Worm (Caenorhabditis elegans) whole organism, young adult: ENCODE data around the gene B0462.4.

Experiments used
- B0261.1 ChIP-seq: sonication (generic microtip); optimal IDR thresholded peaks from 2 replicates; lab custom pipeline; 2016; ENCODE audit warnings: mild to moderate bottlenecking, missing genetic modification characterization, moderate library complexity, missing compliant biosample characterization
- C06A6.2 ChIP-seq: fragments of 200-800 bp; sonication (Bioruptor generic); conservative IDR thresholded peaks from 2 replicates; pipeline ENCODE4 v1.3.6; 2022; ENCODE audit warnings: missing genetic modification characterization, missing compliant biosample characterization
- D2030.7 ChIP-seq: fragments of 200-800 bp; sonication (Bioruptor generic); IDR thresholded peaks from 2 replicates; pipeline ENCODE4 v1.3.6; 2022; ENCODE audit warnings: missing genetic modification reagents, missing genetic modification characterization, missing compliant biosample characterization
- F10E7.11 ChIP-seq: sonication (generic microtip); optimal IDR thresholded peaks from 2 replicates; lab custom pipeline; 2017; ENCODE audit warnings: mild to moderate bottlenecking, missing genetic modification characterization, moderate library complexity, missing compliant biosample characterization
- F22D6.2 ChIP-seq: sonication (generic microtip); optimal IDR thresholded peaks from 2 replicates; lab custom pipeline; 2016; ENCODE audit warnings: mild to moderate bottlenecking, missing genetic modification characterization, missing compliant biosample characterization
- F37B4.10 ChIP-seq: fragments of 200-800 bp; sonication (Bioruptor generic); IDR thresholded peaks from 2 replicates; pipeline ENCODE4 v1.3.6; 2022; ENCODE audit warnings: missing genetic modification characterization, missing compliant biosample characterization
- K12H6.12 ChIP-seq: fragments of 200-800 bp; sonication (Bioruptor generic); optimal IDR thresholded peaks from 2 replicates; lab custom pipeline; 2018; ENCODE audit warnings: mild to moderate bottlenecking, missing genetic modification characterization, missing compliant biosample characterization
- T07F8.4 ChIP-seq: sonication (generic microtip); optimal IDR thresholded peaks from 2 replicates; lab custom pipeline; 2016; ENCODE audit warnings: mild to moderate bottlenecking, missing genetic modification characterization, moderate library complexity, missing compliant biosample characterization
- Y53G8AR.9 ChIP-seq: fragments of 200-800 bp; sonication (Bioruptor generic); conservative IDR thresholded peaks from 2 replicates; pipeline ENCODE4 v1.3.6; 2022; ENCODE audit warnings: missing genetic modification reagents, missing genetic modification characterization, missing compliant biosample characterization
- Y79H2A.3 ChIP-seq: fragments of 200-800 bp; sonication (Bioruptor generic); conservative IDR thresholded peaks from 2 replicates; pipeline ENCODE4 v1.3.6; 2022; ENCODE audit warnings: missing genetic modification reagents, missing genetic modification characterization, missing compliant biosample characterization
- ZK185.1 ChIP-seq: sonication (generic microtip); optimal IDR thresholded peaks from 2 replicates; lab custom pipeline; 2016; ENCODE audit warnings: mild to moderate bottlenecking, missing genetic modification characterization, missing compliant biosample characterization; ENCODE audit not compliant: poor library complexity, severe bottlenecking
- akir-1 ChIP-seq: fragments of 200-800 bp; sonication (Bioruptor generic); optimal IDR thresholded peaks from 2 replicates; lab custom pipeline; 2018; ENCODE audit warnings: mild to moderate bottlenecking, missing genetic modification characterization, moderate library complexity, missing compliant biosample characterization
- atf-7 ChIP-seq: sonication (generic microtip); optimal IDR thresholded peaks from 2 replicates; lab custom pipeline; 2017; ENCODE audit warnings: mild to moderate bottlenecking, missing genetic modification characterization, missing compliant biosample characterization
- bed-1 ChIP-seq: fragments of 200-800 bp; sonication (Bioruptor generic); IDR thresholded peaks from 2 replicates; pipeline ENCODE4 v1.3.6; 2022; ENCODE audit warnings: missing genetic modification reagents, missing genetic modification characterization, missing compliant biosample characterization
- ceh-91 ChIP-seq: fragments of 200-800 bp; sonication (Bioruptor generic); IDR thresholded peaks from 2 replicates; pipeline ENCODE4 v1.3.6; 2022; ENCODE audit warnings: missing genetic modification reagents, missing genetic modification characterization, missing compliant biosample characterization
- dpff-1 ChIP-seq: sonication (generic microtip); optimal IDR thresholded peaks from 2 replicates; lab custom pipeline; 2017; ENCODE audit warnings: mild to moderate bottlenecking, missing genetic modification characterization, missing compliant biosample characterization
- egl-18 ChIP-seq: fragments of 200-800 bp; sonication (Bioruptor generic); IDR thresholded peaks from 2 replicates; pipeline ENCODE4 v1.3.6; 2022; ENCODE audit warnings: missing genetic modification reagents, missing genetic modification characterization, missing compliant biosample characterization
- egl-44 ChIP-seq: fragments of 200-800 bp; sonication (Bioruptor generic); IDR thresholded peaks from 2 replicates; pipeline ENCODE4 v1.3.6; 2022; ENCODE audit warnings: missing genetic modification reagents, missing genetic modification characterization, missing compliant biosample characterization
- egrh-3 ChIP-seq: fragments of 200-800 bp; sonication (Bioruptor generic); IDR thresholded peaks from 2 replicates; pipeline ENCODE4 v1.3.6; 2022; ENCODE audit warnings: missing genetic modification reagents, missing genetic modification characterization, missing compliant biosample characterization
- him-1 ChIP-seq: sonication (generic microtip); optimal IDR thresholded peaks from 2 replicates; lab custom pipeline; 2016; ENCODE audit warnings: missing genotype, missing genetic modification reagents, missing genetic modification characterization, missing compliant biosample characterization
- let-526 ChIP-seq: fragments of 200-800 bp; sonication (Bioruptor generic); IDR thresholded peaks from 2 replicates; pipeline ENCODE4 v1.3.6; 2022; ENCODE audit warnings: missing genetic modification reagents, missing genetic modification characterization, missing compliant biosample characterization
- let-607 ChIP-seq, 2 experiments: fragments of 200-800 bp in 1 of 2; sonication (Bioruptor generic) in 1 of 2; sonication (generic microtip) in 1 of 2; optimal IDR thresholded peaks; 2 replicates each; lab custom pipeline; 2016 to 2018; ENCODE audit warnings: mild to moderate bottlenecking in 2 of 2, missing compliant biosample characterization in 2 of 2, missing genetic modification characterization in 2 of 2, moderate library complexity in 2 of 2, missing genotype in 1 of 2
- lin-26 ChIP-seq: fragments of 200-800 bp; sonication (Bioruptor generic); IDR thresholded peaks from 2 replicates; pipeline ENCODE4 v1.3.6; 2022; ENCODE audit warnings: missing genetic modification reagents, missing genetic modification characterization, missing compliant biosample characterization
- madf-10 ChIP-seq: sonication (generic microtip); optimal IDR thresholded peaks from 2 replicates; lab custom pipeline; 2016; ENCODE audit warnings: mild to moderate bottlenecking, missing genetic modification characterization, missing compliant biosample characterization
- madf-3 ChIP-seq: fragments of 200-800 bp; sonication (Bioruptor generic); IDR thresholded peaks from 2 replicates; pipeline ENCODE4 v1.3.6; 2022; ENCODE audit warnings: missing genetic modification reagents, missing genetic modification characterization, missing compliant biosample characterization
- mcd-1 ChIP-seq: fragments of 200-800 bp; sonication (Bioruptor generic); IDR thresholded peaks from 2 replicates; pipeline ENCODE4 v1.3.6; 2022; ENCODE audit warnings: missing genetic modification reagents, missing genetic modification characterization, missing compliant biosample characterization
- mel-28 ChIP-seq: sonication (generic microtip); optimal IDR thresholded peaks from 2 replicates; lab custom pipeline; 2016; ENCODE audit warnings: borderline replicate concordance, mild to moderate bottlenecking, missing genetic modification characterization, missing compliant biosample characterization
- nfya-1 ChIP-seq: sonication (generic microtip); optimal IDR thresholded peaks from 2 replicates; lab custom pipeline; 2017; ENCODE audit warnings: antibody characterized with exemption, missing compliant biosample characterization, missing genetic modification characterization, borderline replicate concordance; ENCODE audit not compliant: insufficient read depth
- nfyb-1 ChIP-seq: fragments of 200-800 bp; sonication (Bioruptor generic); IDR thresholded peaks from 2 replicates; pipeline ENCODE4 v1.3.6; 2022; ENCODE audit warnings: missing genetic modification reagents, missing genetic modification characterization, missing compliant biosample characterization
- nhr-179 ChIP-seq: sonication (generic microtip); optimal IDR thresholded peaks from 2 replicates; lab custom pipeline; 2016; ENCODE audit warnings: mild to moderate bottlenecking, missing genetic modification characterization, missing compliant biosample characterization
- nhr-80 ChIP-seq: sonication (generic microtip); optimal IDR thresholded peaks from 2 replicates; lab custom pipeline; 2016; ENCODE audit warnings: missing genetic modification characterization, missing compliant biosample characterization
- rpc-1 ChIP-seq, 2 experiments: fragments of 150-350 bp in 1 of 2; sonication (generic microtip) in 1 of 2; optimal IDR thresholded peaks; 2 replicates each; lab custom pipeline; 2014 to 2018; ENCODE audit warnings: missing biosample characterization in 1 of 2, missing genetic modification characterization in 1 of 2, missing genetic modification reagents in 1 of 2, missing genotype in 1 of 2
- snpc-4 ChIP-seq, 5 experiments: fragments of 150-350 bp in 1 of 5; sonication (generic microtip) in 4 of 5; optimal IDR thresholded peaks; 2 replicates each; lab custom pipeline; 2014 to 2018; ENCODE audit warnings: missing genetic modification characterization in 5 of 5, missing biosample characterization in 3 of 5, antibody characterized with exemption in 2 of 5, mild to moderate bottlenecking in 2 of 5, missing compliant biosample characterization in 2 of 5, missing genotype in 2 of 5, moderate library complexity in 2 of 5, missing genetic modification reagents in 1 of 5
- somi-1 ChIP-seq: fragments of 200-800 bp; sonication (Bioruptor generic); optimal IDR thresholded peaks from 2 replicates; lab custom pipeline; 2018; ENCODE audit warnings: mild to moderate bottlenecking, missing genetic modification characterization, missing compliant biosample characterization
- sptf-2 ChIP-seq: fragments of 200-800 bp; sonication (Bioruptor generic); optimal IDR thresholded peaks from 2 replicates; lab custom pipeline; 2018; ENCODE audit warnings: mild to moderate bottlenecking, missing genetic modification characterization, missing compliant biosample characterization
- tbp1 ChIP-seq: fragments of 200-800 bp; sonication (Bioruptor generic); optimal IDR thresholded peaks from 2 replicates; lab custom pipeline; 2018; ENCODE audit warnings: mild to moderate bottlenecking, missing genetic modification characterization, missing compliant biosample characterization
- tlf-1 ChIP-seq: fragments of 200-800 bp; sonication (Bioruptor generic); optimal IDR thresholded peaks from 2 replicates; lab custom pipeline; 2018; ENCODE audit warnings: mild to moderate bottlenecking, missing genetic modification characterization, missing compliant biosample characterization
- unc-62 ChIP-seq: fragments of 150-350 bp; optimal IDR thresholded peaks from 2 replicates; lab custom pipeline; 2014; ENCODE audit warnings: missing biosample characterization, missing genetic modification reagents, missing genetic modification characterization
- ztf-18 ChIP-seq: sonication (generic microtip); optimal IDR thresholded peaks from 2 replicates; lab custom pipeline; 2016; ENCODE audit warnings: missing genotype, mild to moderate bottlenecking, missing genetic modification characterization, missing compliant biosample characterization
- ztf-22 ChIP-seq: fragments of 200-800 bp; sonication (Bioruptor generic); optimal IDR thresholded peaks from 2 replicates; lab custom pipeline; 2018; ENCODE audit warnings: mild to moderate bottlenecking, missing genetic modification characterization, moderate library complexity, missing compliant biosample characterization
- ztf-26 ChIP-seq: sonication (generic microtip); optimal IDR thresholded peaks from 2 replicates; lab custom pipeline; 2017; ENCODE audit warnings: missing genetic modification characterization, missing compliant biosample characterization
- ztf-3 ChIP-seq: fragments of 200-800 bp; sonication (Bioruptor generic); optimal IDR thresholded peaks from 2 replicates; lab custom pipeline; 2018; ENCODE audit warnings: mild to moderate bottlenecking, missing genetic modification characterization, missing compliant biosample characterization

B0462.4 gene

DNA sequence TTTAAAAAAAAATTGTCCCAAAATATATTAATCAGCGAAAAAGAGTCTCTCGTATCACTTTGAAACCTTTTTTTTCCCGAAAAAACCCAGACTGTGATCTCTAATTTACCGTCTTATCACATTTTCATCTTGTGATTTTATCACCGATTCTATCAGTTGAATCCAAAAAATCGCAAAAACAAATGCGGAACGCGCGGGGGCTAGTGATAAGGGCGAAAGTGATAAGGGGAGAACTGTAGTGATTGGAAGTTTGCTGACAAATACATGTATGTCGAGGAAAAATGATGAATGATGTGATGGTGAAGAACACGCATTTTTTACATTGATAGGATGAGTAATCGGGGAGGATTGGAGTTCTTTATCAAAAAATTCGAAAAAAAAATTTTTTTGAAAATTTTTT, 15.1 kb upstream of the B0462.4 start (continued):
- TF ChIP-seq ztf-26 (tag; lab: Kevin White, UChicago) (peak; percentile 79), nfya-1 (tag; lab: Kevin White, UChicago) (no peak), C06A6.2 (GFP tag; lab: Robert Waterston, UW) (0 out of 2 replicates have a peak, but pooled peaks have one; percentile 27), atf-7 (tag; lab: Kevin White, UChicago) (peak; percentile 94), madf-10 (tag; lab: Kevin White, UChicago) (peak; percentile 40), F22D6.2 (peak; percentile 73), let-607 (tag; optimal IDR thresholded peaks at IDR 0.05; lab: Kevin White, UChicago) (peak; percentile 22 to 76), ZK185.1 (tag; lab: Kevin White, UChicago) (no peak), unc-62 (GFP tag; lab: Kevin White, UChicago) (peak; percentile 25), snpc-4 (GFP tag; optimal IDR thresholded peaks at IDR 0.05; lab: Kevin White, UChicago) (no peak), snpc-4 (tag; optimal IDR thresholded peaks at IDR 0.05; lab: Kevin White, UChicago) (peak in 2 of 4 experiments; percentile 5 to 76), mel-28 (tag; lab: Kevin White, UChicago) (no peak), egl-44 (GFP tag; lab: Robert Waterston, UW) (peak; percentile 83; the same call in 1 of the 2 replicates), F10E7.11 (tag; lab: Kevin White, UChicago) (no peak), somi-1 (GFP tag; lab: Kevin White, UChicago) (peak; percentile 24), Y53G8AR.9 (GFP tag; lab: Robert Waterston, UW) (0 out of 2 replicates have a peak, but pooled peaks have one; percentile 30), mcd-1 (peak; percentile 53), D2030.7 (GFP tag; lab: Robert Waterston, UW) (no peak), nhr-80 (peak; percentile 99), nfyb-1 (GFP tag; lab: Robert Waterston, UW) (0 out of 2 replicates have a peak, but pooled peaks have one; percentile 57), tlf-1 (GFP tag; lab: Kevin White, UChicago) (peak; percentile 72), ztf-3 (GFP tag; lab: Kevin White, UChicago) (no peak), let-526 (0 out of 2 replicates have a peak, but pooled peaks have one; percentile 13)

DNA sequence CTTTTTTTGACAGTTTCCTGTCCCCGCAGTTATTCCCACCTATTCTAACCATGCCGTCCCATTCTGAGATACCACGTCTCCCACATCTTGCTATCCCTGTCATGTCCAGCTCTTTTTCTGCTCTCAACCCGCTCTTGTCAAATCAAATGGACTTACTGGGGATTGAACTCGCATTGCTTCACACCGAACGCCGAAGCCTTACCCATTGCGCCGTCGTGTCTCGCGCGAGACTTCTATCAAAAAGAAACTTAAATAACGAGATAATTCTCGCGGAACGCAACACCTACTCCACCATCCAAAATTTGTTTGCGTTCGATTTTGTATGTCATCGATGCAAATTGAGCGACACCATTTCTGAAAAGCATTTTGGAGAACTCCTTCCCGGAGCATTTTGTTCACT, 13.2 kb upstream of the B0462.4 start:
- TF ChIP-seq madf-3 = 0 out of 2 replicates have a peak, but pooled peaks have one; percentile 43
- TF ChIP-seq nhr-80 = no peak
- peak; percentile 18 for TF ChIP-seq ztf-18 (tag; lab: Kevin White, UChicago)
- 0 out of 2 replicates have a peak, but pooled peaks have one; percentile 47 for TF ChIP-seq lin-26 (GFP tag; lab: Robert Waterston, UW)
- no peak for TF ChIP-seq nhr-179
- TF ChIP-seq K12H6.12 (tag; lab: Kevin White, UChicago) = no peak
- TF ChIP-seq him-1 (tag; lab: Kevin White, UChicago) = no peak
- peak; percentile 31 for TF ChIP-seq B0261.1 (tag; lab: Kevin White, UChicago)
- peak; percentile 33 for TF ChIP-seq rpc-1 (optimal IDR thresholded peaks at IDR 0.05; lab: Kevin White, UChicago)
- peak; percentile 63 for TF ChIP-seq rpc-1 (tag; optimal IDR thresholded peaks at IDR 0.05; lab: Kevin White, UChicago)
- TF ChIP-seq D2030.7 (GFP tag; lab: Robert Waterston, UW) = peak; percentile 38
- peak; percentile 68 for TF ChIP-seq tbp1 (GFP tag; lab: Kevin White, UChicago)

DNA sequence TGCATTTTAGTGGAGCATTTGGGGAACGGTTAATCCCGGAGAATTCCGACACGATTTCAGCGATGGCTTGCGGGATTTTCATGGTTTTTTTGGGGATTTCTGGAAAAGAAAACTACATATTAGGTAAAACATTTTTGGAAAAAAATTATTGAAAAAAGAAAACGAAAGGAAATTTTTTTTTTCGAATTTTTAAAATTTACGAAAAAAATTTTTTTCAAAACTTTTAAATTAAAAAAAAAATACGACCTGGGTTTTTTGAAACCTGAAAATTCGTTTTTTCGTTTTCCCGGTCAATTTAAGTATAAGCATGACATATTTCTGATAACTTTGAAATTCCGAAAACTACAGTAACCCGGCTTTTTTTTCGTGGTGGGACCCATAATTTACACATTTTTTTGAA, 8.8 kb upstream of the B0462.4 start, which contains the start of gene C08E8.10:
Gene C08E8.10 (minus strand): TSS at position 101 of the 400 bp plus-strand sequence.
- TF ChIP-seq egl-44 (GFP tag; lab: Robert Waterston, UW) (no peak), nhr-179 (no peak), let-607 (tag; optimal IDR thresholded peaks at IDR 0.05; lab: Kevin White, UChicago) (no peak)

DNA sequence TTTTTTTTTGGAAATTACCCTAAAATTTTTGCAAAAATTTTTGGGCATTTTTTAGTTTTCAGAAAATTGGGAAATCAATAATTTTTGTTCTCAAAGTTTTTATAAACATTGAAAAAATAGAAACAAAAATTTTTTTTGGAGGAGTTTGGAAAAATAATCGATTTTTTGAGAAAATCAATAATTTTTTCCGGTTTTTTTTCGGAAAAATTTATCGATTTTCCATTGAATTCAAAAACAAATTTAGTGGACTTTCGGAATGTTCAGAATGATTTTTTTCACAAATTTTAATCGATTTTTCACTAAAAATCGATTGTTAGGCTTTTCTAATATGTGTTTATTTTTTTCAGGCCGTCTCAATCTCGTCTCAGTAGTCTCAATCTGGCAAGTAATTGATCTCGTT, 6.7 kb upstream of the B0462.4 start:
- TF ChIP-seq egl-44 (GFP tag; lab: Robert Waterston, UW) = no peak
- TF ChIP-seq akir-1 (GFP tag; lab: Kevin White, UChicago) = no peak
- TF ChIP-seq ztf-22 (GFP tag; lab: Kevin White, UChicago) = no peak
- TF ChIP-seq T07F8.4 (tag; lab: Kevin White, UChicago) = no peak
- no peak for TF ChIP-seq F37B4.10 (GFP tag; lab: Robert Waterston, UW)
- no peak for TF ChIP-seq sptf-2 (GFP tag; lab: Kevin White, UChicago)
- no peak for TF ChIP-seq Y79H2A.3 (GFP tag; lab: Robert Waterston, UW)
- TF ChIP-seq egrh-3 (GFP tag; lab: Robert Waterston, UW) = no peak
- TF ChIP-seq ceh-91 (GFP tag; lab: Robert Waterston, UW) = no peak
- TF ChIP-seq nfyb-1 (GFP tag; lab: Robert Waterston, UW) = no peak
- TF ChIP-seq bed-1 (GFP tag; lab: Robert Waterston, UW) = no peak
- no peak for TF ChIP-seq egl-18 (GFP tag; lab: Robert Waterston, UW)
- TF ChIP-seq him-1 (tag; lab: Kevin White, UChicago) = no peak
- no peak for TF ChIP-seq dpff-1
- no peak for TF ChIP-seq ZK185.1 (tag; lab: Kevin White, UChicago)
